Fruit fly (Drosophila melanogaster): ENCODE results near the gene glo.
A peak's percentile ranks its signal among the peaks of the same experiment; 100 is the strongest.

The glo gene

dm6 chr3R:11780181-11780688 is 39.0 kb downstream of the glo start (continued):
- TF ChIP-seq Oli (tag; optimal IDR thresholded peaks at IDR 0.05): peak; percentile 95
- TF ChIP-seq Myb (GFP tag; optimal IDR thresholded peaks at IDR 0.05): no peak
- peak; percentile 80 for TF ChIP-seq dysf (GFP tag; IDR thresholded peaks at IDR 0.05)
- TF ChIP-seq jing (GFP tag; optimal IDR thresholded peaks at IDR 0.05): peak; percentile 81
- no peak for TF ChIP-seq Scr (GFP tag; IDR thresholded peaks at IDR 0.05; ENCODE audit: partially characterized antibody)
- peak; percentile 78 for TF ChIP-seq CG7357 (GFP tag; IDR thresholded peaks at IDR 0.05)
- peak; percentile 48 for TF ChIP-seq CG16863 (GFP tag; optimal IDR thresholded peaks at IDR 0.05)
- no peak for TF ChIP-seq gro (GFP tag; optimal IDR thresholded peaks at IDR 0.05)
- peak; percentile 83 for TF ChIP-seq run (tag; optimal IDR thresholded peaks at IDR 0.05)
- TF ChIP-seq CG7556 (GFP tag; optimal IDR thresholded peaks at IDR 0.05): peak; percentile 95
- TF ChIP-seq CG1529 (GFP tag; optimal IDR thresholded peaks at IDR 0.05): peak; percentile 94
- peak; percentile 33; the same call in 1 of the 2 replicates for TF ChIP-seq seq (GFP tag; IDR thresholded peaks at IDR 0.05)
- TF ChIP-seq CG15601 (tag; optimal IDR thresholded peaks at IDR 0.05): peak; percentile 97
- TF ChIP-seq Elba2 (GFP tag; optimal IDR thresholded peaks at IDR 0.05): peak; percentile 66
- TF ChIP-seq CG10209 (GFP tag; optimal IDR thresholded peaks at IDR 0.05): peak; percentile 94
- TF ChIP-seq tup (GFP tag; optimal IDR thresholded peaks at IDR 0.05): no peak
- peak; percentile 96 for TF ChIP-seq Sox100B (GFP tag; optimal IDR thresholded peaks at IDR 0.05)
- no peak for TF ChIP-seq zf30C (GFP tag; optimal IDR thresholded peaks at IDR 0.05)
- peak; percentile 57; the same call in 1 of the 2 replicates for TF ChIP-seq Atf6 (GFP tag; IDR thresholded peaks at IDR 0.05)
- TF ChIP-seq yki (optimal IDR thresholded peaks at IDR 0.05): no peak
- peak; percentile 83 for TF ChIP-seq peb (GFP tag; IDR thresholded peaks at IDR 0.05)
- peak; percentile 38 for TF ChIP-seq CG3281 (GFP tag; optimal IDR thresholded peaks at IDR 0.05)
- TF ChIP-seq CG2889 (GFP tag; IDR thresholded peaks at IDR 0.05): peak; percentile 51; the same call in 1 of the 3 replicates
- peak; percentile 61 for TF ChIP-seq CG6683 (GFP tag; optimal IDR thresholded peaks at IDR 0.05)
- TF ChIP-seq crp (GFP tag; optimal IDR thresholded peaks at IDR 0.05): peak in 1 of 2 experiments; percentile 60
- TF ChIP-seq gcm (GFP tag; optimal IDR thresholded peaks at IDR 0.05): peak; percentile 95
- TF ChIP-seq CG3163 (GFP tag; optimal IDR thresholded peaks at IDR 0.05): no peak
- peak; percentile 99 for TF ChIP-seq CG31441 (GFP tag; IDR thresholded peaks at IDR 0.05)
- TF ChIP-seq dimm (GFP tag; IDR thresholded peaks at IDR 0.05): peak; percentile 71
- peak; percentile 47 for TF ChIP-seq Hmr (GFP tag; optimal IDR thresholded peaks at IDR 0.05)
- peak; percentile 98 for TF ChIP-seq pros (GFP tag; optimal IDR thresholded peaks at IDR 0.05)
- peak; percentile 85 for TF ChIP-seq Awh (GFP tag; IDR thresholded peaks at IDR 0.05)
- peak; percentile 60 for TF ChIP-seq lilli (GFP tag; optimal IDR thresholded peaks at IDR 0.05)
- TF ChIP-seq CG5245 (GFP tag; optimal IDR thresholded peaks at IDR 0.05): peak; percentile 94
- TF ChIP-seq Ets65A (GFP tag): peak; percentile 56
- peak; percentile 4 to 86 for TF ChIP-seq dpn (GFP tag; optimal IDR thresholded peaks at IDR 0.05)
- peak; percentile 19 for TF ChIP-seq Bdp1 (GFP tag; optimal IDR thresholded peaks at IDR 0.05)
- TF ChIP-seq fd102C (GFP tag; optimal IDR thresholded peaks at IDR 0.05): peak; percentile 92
- no peak for TF ChIP-seq sc (optimal IDR thresholded peaks at IDR 0.05)
- TF ChIP-seq sc (GFP tag; optimal IDR thresholded peaks at IDR 0.05): peak; percentile 97
- TF ChIP-seq CG4820 (GFP tag; optimal IDR thresholded peaks at IDR 0.05): peak; percentile 94
- TF ChIP-seq caup (GFP tag; optimal IDR thresholded peaks at IDR 0.05; ENCODE audit: severe bottlenecking): peak; percentile 58
- TF ChIP-seq klu (GFP tag; IDR thresholded peaks at IDR 0.05): peak; percentile 59; the same call in 1 of the 2 replicates
- TF ChIP-seq phol (tag; optimal IDR thresholded peaks at IDR 0.05): peak; percentile 98
- TF ChIP-seq gce (GFP tag; IDR thresholded peaks at IDR 0.05): peak; percentile 60; the same call in 2 of the 3 replicates
- TF ChIP-seq CG6689 (GFP tag; IDR thresholded peaks at IDR 0.05): peak; percentile 88
- TF ChIP-seq D19A (tag; optimal IDR thresholded peaks at IDR 0.05): peak; percentile 96
- TF ChIP-seq NfI (GFP tag; optimal IDR thresholded peaks at IDR 0.05): peak; percentile 81
- TF ChIP-seq tap (tag; optimal IDR thresholded peaks at IDR 0.05): peak; percentile 84
- no peak for TF ChIP-seq Dfd (GFP tag; optimal IDR thresholded peaks at IDR 0.05)
- TF ChIP-seq Antp (GFP tag; optimal IDR thresholded peaks at IDR 0.05): no peak
